Worm (Caenorhabditis elegans) whole organism, late embryonic: Measurements from ENCODE around the gene haf-7.
"Not testable (repeated sequence)": the region's sequence is repeated elsewhere in the genome, so short reads cannot be mapped to it uniquely, and the experiment has no call there.

Experiments used
- C38D4.7 ChIP-seq: fragments of 200-800 bp; sonication (Bioruptor generic); optimal IDR thresholded peaks from 2 replicates; lab custom pipeline; 2018; ENCODE audit warnings: mild to moderate bottlenecking, missing genetic modification characterization, moderate library complexity, missing compliant biosample characterization
- K02D7.2 ChIP-seq: sonication (generic microtip); optimal IDR thresholded peaks from 2 replicates; lab custom pipeline; 2017; ENCODE audit warnings: mild to moderate bottlenecking, missing genetic modification characterization, missing compliant biosample characterization
- T23F11.4 ChIP-seq: fragments of 200-800 bp; sonication (Bioruptor generic); optimal IDR thresholded peaks from 2 replicates; lab custom pipeline; 2018; ENCODE audit warnings: mild to moderate bottlenecking, missing genetic modification characterization, missing compliant biosample characterization
- Y22D7AL.16 ChIP-seq: sonication (generic microtip); optimal IDR thresholded peaks from 2 replicates; lab custom pipeline; 2016; ENCODE audit warnings: missing genetic modification characterization, missing compliant biosample characterization
- ama-1 ChIP-seq: fragments of 150-350 bp; optimal IDR thresholded peaks from 2 replicates; lab custom pipeline; 2014
- ceh-18 ChIP-seq: sonication (generic microtip); optimal IDR thresholded peaks from 2 replicates; lab custom pipeline; 2016; ENCODE audit warnings: missing genetic modification characterization, missing compliant biosample characterization
- ceh-19 ChIP-seq: fragments of 200-800 bp; sonication (Bioruptor generic); optimal IDR thresholded peaks from 2 replicates; lab custom pipeline; 2018; ENCODE audit warnings: mild to moderate bottlenecking, missing genetic modification characterization, missing compliant biosample characterization
- ceh-2 ChIP-seq: sonication (generic microtip); optimal IDR thresholded peaks from 2 replicates; lab custom pipeline; 2016; ENCODE audit warnings: missing genotype, missing genetic modification characterization, missing compliant biosample characterization
- ceh-34 ChIP-seq: sonication (generic microtip); optimal IDR thresholded peaks from 2 replicates; lab custom pipeline; 2016; ENCODE audit warnings: mild to moderate bottlenecking, missing genetic modification characterization, missing compliant biosample characterization
- dmd-4 ChIP-seq: sonication (generic microtip); optimal IDR thresholded peaks from 2 replicates; lab custom pipeline; 2016; ENCODE audit warnings: borderline replicate concordance, missing genetic modification characterization, missing compliant biosample characterization
- fax-1 ChIP-seq: sonication (generic microtip); optimal IDR thresholded peaks from 2 replicates; lab custom pipeline; 2016; ENCODE audit warnings: missing genotype, missing genetic modification characterization, missing compliant biosample characterization
- hlh-13 ChIP-seq: fragments of 200-800 bp; sonication (Bioruptor generic); optimal IDR thresholded peaks from 2 replicates; lab custom pipeline; 2018; ENCODE audit warnings: mild to moderate bottlenecking, missing genetic modification characterization, missing compliant biosample characterization
- hlh-30 ChIP-seq: sonication (generic microtip); optimal IDR thresholded peaks from 2 replicates; lab custom pipeline; 2017; ENCODE audit warnings: antibody characterized with exemption, missing genetic modification characterization, missing compliant biosample characterization; ENCODE audit not compliant: insufficient read depth
- hlh-6 ChIP-seq: sonication (generic microtip); optimal IDR thresholded peaks from 2 replicates; lab custom pipeline; 2016; ENCODE audit warnings: missing genotype, missing genetic modification characterization, missing compliant biosample characterization
- pat-9 ChIP-seq: fragments of 200-800 bp; sonication (Bioruptor generic); optimal IDR thresholded peaks from 2 replicates; lab custom pipeline; 2018; ENCODE audit warnings: mild to moderate bottlenecking, missing genetic modification characterization, moderate library complexity, missing compliant biosample characterization
- pax-1 ChIP-seq: fragments of 150-350 bp; optimal IDR thresholded peaks from 2 replicates; lab custom pipeline; 2014; ENCODE audit warnings: missing biosample characterization, missing genetic modification characterization
- pha-2 ChIP-seq: sonication (generic microtip); optimal IDR thresholded peaks from 2 replicates; lab custom pipeline; 2017; ENCODE audit warnings: mild to moderate bottlenecking, missing genetic modification characterization, missing compliant biosample characterization
- pqm-1 ChIP-seq: sonication (generic microtip); optimal IDR thresholded peaks from 2 replicates; lab custom pipeline; 2016; ENCODE audit warnings: missing genetic modification characterization, missing compliant biosample characterization
- tbx-7 ChIP-seq: sonication (generic microtip); optimal IDR thresholded peaks from 2 replicates; lab custom pipeline; 2016; ENCODE audit warnings: missing genotype, missing genetic modification characterization, missing compliant biosample characterization
- unc-42 ChIP-seq: sonication (generic microtip); optimal IDR thresholded peaks from 2 replicates; lab custom pipeline; 2016; ENCODE audit warnings: missing genotype, missing genetic modification characterization, missing compliant biosample characterization
- unc-55 ChIP-seq: sonication (generic microtip); optimal IDR thresholded peaks from 2 replicates; lab custom pipeline; 2017; ENCODE audit warnings: missing biosample characterization, missing genetic modification reagents, missing genetic modification characterization

The haf-7 gene

DNA sequence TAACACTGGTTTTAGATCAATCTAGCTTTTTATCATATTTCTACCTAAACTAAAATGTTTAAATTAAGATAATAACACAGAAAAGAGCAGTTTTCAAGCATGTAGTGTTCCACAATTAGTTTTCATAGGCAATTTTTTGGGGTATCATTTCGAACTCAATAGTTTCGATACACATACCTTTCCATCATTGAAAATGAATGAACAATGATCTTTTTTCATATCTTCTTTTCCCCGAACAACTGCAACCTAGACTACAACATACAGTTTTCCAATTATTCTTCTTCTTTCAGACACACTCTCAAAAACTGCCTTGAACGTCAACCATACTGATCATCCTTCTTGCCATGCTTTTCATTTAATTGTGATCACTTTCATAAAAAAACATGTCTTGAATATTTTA lies 51.1 kb downstream of the haf-7 start, which contains the start of gene W06A7.4:
Gene W06A7.4 (plus strand): TSS at position 301 of the 400 bp plus-strand sequence.
- TF ChIP-seq fax-1 (tag; lab: Kevin White, UChicago) (no peak), T23F11.4 (no peak), ceh-19 (GFP tag; lab: Kevin White, UChicago) (no peak), pha-2 (tag; lab: Kevin White, UChicago) (no peak), pat-9 (no peak), hlh-13 (no peak), ama-1 (no peak), ceh-18 (tag; lab: Kevin White, UChicago) (no peak), hlh-6 (no peak), pax-1 (no peak), tbx-7 (no peak), unc-42 (tag; lab: Kevin White, UChicago) (no peak), dmd-4 (tag; lab: Kevin White, UChicago) (no peak), Y22D7AL.16 (tag; lab: Kevin White, UChicago) (no peak), hlh-30 (no peak), ceh-34 (tag; lab: Kevin White, UChicago) (no peak), ceh-2 (tag; lab: Kevin White, UChicago) (no peak), unc-55 (GFP tag; lab: Kevin White, UChicago) (no peak)

DNA sequence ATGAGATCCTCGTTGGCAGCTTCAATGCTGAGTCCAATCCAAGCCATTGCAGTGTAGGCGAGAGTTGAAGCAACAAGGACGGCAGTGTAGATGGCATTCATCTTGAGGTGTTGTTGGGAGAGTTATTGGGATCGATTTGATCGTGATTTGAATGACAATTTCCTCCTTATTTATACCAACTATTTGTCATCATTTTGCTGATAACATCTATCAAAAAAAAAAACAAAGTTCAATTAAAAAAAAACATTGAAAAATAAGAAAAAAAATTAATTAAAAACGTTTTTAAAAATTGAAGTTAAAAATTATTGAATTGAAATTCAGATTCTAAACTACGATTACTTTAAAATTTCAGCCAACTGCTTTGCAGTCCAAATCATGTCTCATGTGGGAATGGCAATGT lies 53.9 kb downstream of the haf-7 start, which contains the start of gene nspa-8:
Gene nspa-8 (minus strand): TSS at position 101 of the 400 bp plus-strand sequence.
- not testable (repeated sequence) for TF ChIP-seq C38D4.7; K02D7.2 (tag; lab: Kevin White, UChicago); pqm-1 (tag; lab: Kevin White, UChicago)
